Fruit fly (Drosophila melanogaster) whole organism, embryonic: ENCODE results near the gene Non3.

Source experiments
- BEAF-32 ChIP-seq: fragments of 200-800 bp; sonication (Bioruptor generic); optimal IDR thresholded peaks from 3 replicates; lab custom pipeline; 2017; ENCODE audit warnings: missing biosample characterization, missing genetic modification characterization, mild to moderate bottlenecking, moderate library complexity, missing genetic modification reagents
- Bteb2 ChIP-seq: fragments of 200-800 bp; sonication (Bioruptor generic); optimal IDR thresholded peaks from 2 replicates; lab custom pipeline; 2016; ENCODE audit warnings: missing biosample characterization, missing genetic modification characterization
- CG11398 ChIP-seq: fragments of 200-800 bp; sonication (Bioruptor generic); optimal IDR thresholded peaks from 2 replicates; lab custom pipeline; 2016; ENCODE audit warnings: missing biosample characterization, missing genetic modification characterization
- CG12155 ChIP-seq: fragments of 200-800 bp; sonication (Bioruptor generic); optimal IDR thresholded peaks from 3 replicates; lab custom pipeline; 2016; ENCODE audit warnings: missing biosample characterization, missing genetic modification characterization
- CG13287 ChIP-seq: fragments of 200-800 bp; sonication (Bioruptor generic); IDR thresholded peaks from 2 replicates; pipeline ENCODE4 v1.3.6; 2022; ENCODE audit warnings: missing biosample characterization, missing genetic modification characterization; ENCODE audit not compliant: partially characterized antibody
- CG14441 ChIP-seq: fragments of 200-800 bp; sonication (Bioruptor generic); IDR thresholded peaks from 2 replicates; pipeline ENCODE4 v1.3.6; 2022; ENCODE audit warnings: missing biosample characterization, missing genetic modification characterization
- CG16815 ChIP-seq: fragments of 200-800 bp; sonication (Bioruptor generic); optimal IDR thresholded peaks from 3 replicates; lab custom pipeline; 2017; ENCODE audit warnings: missing biosample characterization, mild to moderate bottlenecking, missing genetic modification characterization
- CG18262 ChIP-seq: fragments of 200-800 bp; optimal IDR thresholded peaks from 3 replicates; lab custom pipeline; 2019; ENCODE audit warnings: missing biosample characterization, mild to moderate bottlenecking, missing genetic modification characterization, moderate library complexity
- CG1832 ChIP-seq: fragments of 200-800 bp; sonication (Bioruptor generic); optimal IDR thresholded peaks from 2 replicates; lab custom pipeline; 2017; ENCODE audit warnings: missing biosample characterization, mild to moderate bottlenecking, missing genetic modification characterization, inconsistent platforms
- CG18476 ChIP-seq: fragments of 200-800 bp; sonication (Bioruptor generic); optimal IDR thresholded peaks from 2 replicates; lab custom pipeline; 2016; ENCODE audit warnings: missing biosample characterization, mild to moderate bottlenecking, missing genetic modification characterization
- CG18599 ChIP-seq: fragments of 200-800 bp; sonication (Bioruptor generic); optimal IDR thresholded peaks from 3 replicates; lab custom pipeline; 2017; ENCODE audit warnings: missing biosample characterization, missing genetic modification characterization, mild to moderate bottlenecking, moderate library complexity, missing genetic modification reagents
- CG18764 ChIP-seq: fragments of 200-800 bp; sonication (Bioruptor generic); optimal IDR thresholded peaks from 3 replicates; lab custom pipeline; 2016; ENCODE audit warnings: missing biosample characterization, missing genetic modification characterization
- CG2875 ChIP-seq: fragments of 200-800 bp; sonication (Bioruptor generic); optimal IDR thresholded peaks from 2 replicates; lab custom pipeline; 2017; ENCODE audit warnings: missing biosample characterization, mild to moderate bottlenecking, missing genetic modification characterization, missing genetic modification reagents
- CG30403 ChIP-seq: fragments of 200-800 bp; sonication (Bioruptor generic); optimal IDR thresholded peaks from 3 replicates; lab custom pipeline; 2016; ENCODE audit warnings: missing biosample characterization, missing genetic modification characterization
- CG34224 ChIP-seq: fragments of 200-800 bp; sonication (Bioruptor generic); IDR thresholded peaks from 3 replicates; pipeline ENCODE4 v1.3.6; 2022; ENCODE audit warnings: missing biosample characterization, missing genetic modification characterization; ENCODE audit not compliant: partially characterized antibody
- CG3995 ChIP-seq: fragments of 200-800 bp; sonication (Bioruptor generic); optimal IDR thresholded peaks from 3 replicates; lab custom pipeline; 2016; ENCODE audit warnings: missing biosample characterization, missing genetic modification characterization
- CG4820 ChIP-seq: fragments of 200-800 bp; sonication (Bioruptor generic); optimal IDR thresholded peaks from 3 replicates; lab custom pipeline; 2016; ENCODE audit warnings: missing biosample characterization, missing genetic modification characterization
- CG6272 ChIP-seq: fragments of 200-800 bp; sonication (Bioruptor generic); IDR thresholded peaks from 2 replicates; pipeline ENCODE4 v1.3.6; 2022; ENCODE audit warnings: missing biosample characterization, missing genetic modification characterization
- CG6854 ChIP-seq: fragments of 200-800 bp; sonication (Bioruptor generic); optimal IDR thresholded peaks from 3 replicates; lab custom pipeline; 2017; ENCODE audit warnings: missing biosample characterization, mild to moderate bottlenecking, missing genetic modification characterization
- CG7372 ChIP-seq: fragments of 200-800 bp; sonication (Bioruptor generic); IDR thresholded peaks from 2 replicates; pipeline ENCODE4 v1.3.6; 2022; ENCODE audit warnings: missing biosample characterization, missing genetic modification characterization
- CG8388 ChIP-seq: fragments of 200-800 bp; sonication (Bioruptor generic); optimal IDR thresholded peaks from 2 replicates; lab custom pipeline; 2019; ENCODE audit warnings: missing biosample characterization, mild to moderate bottlenecking, missing genetic modification characterization, moderate library complexity
- Dip3 ChIP-seq: fragments of 200-800 bp; sonication (Bioruptor generic); optimal IDR thresholded peaks from 3 replicates; lab custom pipeline; 2016; ENCODE audit warnings: missing biosample characterization, missing genetic modification characterization
- Ets97D ChIP-seq: fragments of 200-800 bp; sonication (Bioruptor generic); optimal IDR thresholded peaks from 3 replicates; lab custom pipeline; 2016; ENCODE audit warnings: missing biosample characterization, missing genetic modification characterization
- H2.0 ChIP-seq: fragments of 200-800 bp; sonication (Bioruptor generic); IDR thresholded peaks from 2 replicates; pipeline ENCODE4 v1.3.6; 2022; ENCODE audit warnings: missing biosample characterization, missing genetic modification characterization
- Hr78 ChIP-seq, 2 experiments: fragments of 200-800 bp in 1 of 2; fragments of >200 bp in 1 of 2; sonication (Bioruptor generic) in 1 of 2; optimal IDR thresholded peaks; 2 replicates each; lab custom pipeline; 2017 to 2019; ENCODE audit warnings: missing biosample characterization in 2 of 2, missing genetic modification characterization in 2 of 2, mild to moderate bottlenecking in 1 of 2, moderate library complexity in 1 of 2
- Jarid2 ChIP-seq: fragments of 200-800 bp; sonication (Bioruptor generic); optimal IDR thresholded peaks from 3 replicates; lab custom pipeline; 2017; ENCODE audit warnings: mild to moderate bottlenecking, missing biosample characterization, missing genetic modification reagents, missing genetic modification characterization
- MTF-1 ChIP-seq: fragments of 200-800 bp; sonication (Bioruptor generic); optimal IDR thresholded peaks from 2 replicates; lab custom pipeline; 2018; ENCODE audit warnings: missing biosample characterization, mild to moderate bottlenecking, missing genetic modification characterization, borderline replicate concordance
- Sin3A ChIP-seq: fragments of >200 bp; optimal IDR thresholded peaks from 2 replicates; lab custom pipeline; 2018
- Six4 ChIP-seq: fragments of 200-800 bp; sonication (Bioruptor generic); optimal IDR thresholded peaks from 2 replicates; lab custom pipeline; 2016; ENCODE audit warnings: missing biosample characterization, missing genetic modification characterization
- Spps ChIP-seq: fragments of 200-800 bp; sonication (Bioruptor generic); optimal IDR thresholded peaks from 2 replicates; lab custom pipeline; 2018; ENCODE audit warnings: missing biosample characterization, mild to moderate bottlenecking, missing genetic modification characterization
- Trl ChIP-seq, 3 experiments: fragments of >200 bp in 2 of 3; fragments of 200-800 bp in 1 of 3; sonication (Bioruptor generic) in 1 of 3; optimal IDR thresholded peaks; 2 replicates in 1 of 3; 3 replicates in 2 of 3; lab custom pipeline; 2016 to 2017; ENCODE audit warnings: missing biosample characterization in 1 of 3, missing genetic modification characterization in 1 of 3
- Usf ChIP-seq: fragments of 200-800 bp; sonication (Bioruptor generic); optimal IDR thresholded peaks from 2 replicates; lab custom pipeline; 2017; ENCODE audit warnings: missing genotype, missing biosample characterization, missing genetic modification characterization
- Xbp1 ChIP-seq: fragments of 200-800 bp; sonication (Bioruptor generic); optimal IDR thresholded peaks from 3 replicates; lab custom pipeline; 2016; ENCODE audit warnings: missing biosample characterization, mild to moderate bottlenecking, missing genetic modification characterization
- ap ChIP-seq: fragments of 200-800 bp; sonication (Bioruptor generic); IDR thresholded peaks from 2 replicates; pipeline ENCODE4 v1.3.6; 2022; ENCODE audit warnings: missing biosample characterization, missing genetic modification characterization
- ash1 ChIP-seq: fragments of 200-800 bp; sonication (Bioruptor generic); optimal IDR thresholded peaks from 2 replicates; lab custom pipeline; 2018; ENCODE audit warnings: missing biosample characterization, mild to moderate bottlenecking, missing genetic modification characterization
- az2 ChIP-seq: fragments of 200-800 bp; sonication (Bioruptor generic); optimal IDR thresholded peaks from 3 replicates; lab custom pipeline; 2016; ENCODE audit warnings: missing biosample characterization, missing genetic modification characterization
- chn ChIP-seq: fragments of 200-800 bp; sonication (Bioruptor generic); optimal IDR thresholded peaks from 2 replicates; lab custom pipeline; 2016; ENCODE audit warnings: missing biosample characterization, missing genetic modification characterization
- crp ChIP-seq, 2 experiments: fragments of 200-800 bp; sonication (Bioruptor generic); optimal IDR thresholded peaks; 2 replicates in 1 of 2; 3 replicates in 1 of 2; lab custom pipeline; 2017; ENCODE audit warnings: missing biosample characterization in 2 of 2, missing genetic modification characterization in 2 of 2, mild to moderate bottlenecking in 1 of 2, moderate library complexity in 1 of 2
- dmrt11E ChIP-seq: fragments of 200-800 bp; sonication (Bioruptor generic); optimal IDR thresholded peaks from 3 replicates; lab custom pipeline; 2018; ENCODE audit warnings: missing biosample characterization, mild to moderate bottlenecking, missing genetic modification characterization, moderate library complexity
- eve ChIP-seq, 2 experiments: fragments of >200 bp; optimal IDR thresholded peaks; 2 replicates each; lab custom pipeline; 2017; ENCODE audit warnings: missing biosample characterization in 2 of 2, missing genetic modification characterization in 2 of 2
- gce ChIP-seq: fragments of 200-800 bp; sonication (Bioruptor generic); IDR thresholded peaks from 3 replicates; pipeline ENCODE4 v1.3.6; 2022; ENCODE audit warnings: missing biosample characterization, missing genetic modification characterization
- h ChIP-seq: fragments of >200 bp; optimal IDR thresholded peaks from 2 replicates; lab custom pipeline; 2017
- hb ChIP-seq: fragments of 200-800 bp; sonication (Bioruptor generic); IDR thresholded peaks from 3 replicates; pipeline ENCODE4 v1.3.6; 2022; ENCODE audit warnings: missing biosample characterization, missing genetic modification characterization; ENCODE audit not compliant: partially characterized antibody
- her ChIP-seq: fragments of 200-800 bp; sonication (Bioruptor generic); optimal IDR thresholded peaks from 2 replicates; lab custom pipeline; 2016; ENCODE audit warnings: missing biosample characterization, missing genetic modification characterization
- insv ChIP-seq, 2 experiments: fragments of 200-800 bp; sonication (Bioruptor generic); optimal IDR thresholded peaks; 3 replicates each; lab custom pipeline; 2016 to 2018; ENCODE audit warnings: missing biosample characterization in 2 of 2, missing genetic modification characterization in 2 of 2
- nom ChIP-seq: fragments of 200-800 bp; sonication (Bioruptor generic); optimal IDR thresholded peaks from 2 replicates; lab custom pipeline; 2017; ENCODE audit warnings: missing biosample characterization, missing genetic modification characterization, mild to moderate bottlenecking, moderate library complexity, missing genetic modification reagents
- phol ChIP-seq: fragments of 200-800 bp; sonication (Bioruptor generic); optimal IDR thresholded peaks from 3 replicates; lab custom pipeline; 2018; ENCODE audit warnings: missing biosample characterization, mild to moderate bottlenecking, missing genetic modification characterization, moderate library complexity
- seq ChIP-seq: fragments of 200-800 bp; sonication (Bioruptor generic); IDR thresholded peaks from 2 replicates; pipeline ENCODE4 v1.3.6; 2022; ENCODE audit warnings: missing biosample characterization, missing genetic modification characterization
- sima ChIP-seq: fragments of 200-800 bp; sonication (Bioruptor generic); optimal IDR thresholded peaks from 2 replicates; lab custom pipeline; 2016; ENCODE audit warnings: missing biosample characterization, missing genetic modification characterization
- sqz ChIP-seq: fragments of 200-800 bp; sonication (Bioruptor generic); optimal IDR thresholded peaks from 3 replicates; lab custom pipeline; 2018; ENCODE audit warnings: missing biosample characterization, mild to moderate bottlenecking, missing genetic modification characterization
- unc-4 ChIP-seq: fragments of 200-800 bp; sonication (Bioruptor generic); IDR thresholded peaks from 2 replicates; pipeline ENCODE4 v1.3.6; 2022; ENCODE audit warnings: missing biosample characterization, missing genetic modification characterization; ENCODE audit not compliant: partially characterized antibody

The Non3 gene

dm6 chr3R:18215300-18215699 is 8.2 kb upstream of the Non3 start (continued):
- TF ChIP-seq gce (GFP tag; lab: Robert Waterston, UW) (no peak), CG1832 (GFP tag; lab: Kevin White, UChicago) (no peak), CG30403 (peak; percentile 59), hb (GFP tag; lab: Robert Waterston, UW) (no peak; the same call in 1 of the 3 replicates), CG11398 (GFP tag; lab: Kevin White, UChicago) (no peak), CG12155 (peak; percentile 41), crp (GFP tag; optimal IDR thresholded peaks at IDR 0.05; lab: Kevin White, UChicago) (no peak), sqz (GFP tag; lab: Kevin White, UChicago) (no peak), phol (tag; lab: Kevin White, UChicago) (peak; percentile 37), Spps (tag; lab: Kevin White, UChicago) (no peak), dmrt11E (tag; lab: Kevin White, UChicago) (no peak), insv (GFP tag; optimal IDR thresholded peaks at IDR 0.05; lab: Kevin White, UChicago) (no peak), CG3995 (GFP tag; lab: Kevin White, UChicago) (no peak), CG34224 (GFP tag; lab: Robert Waterston, UW) (peak; percentile 78), Jarid2 (no peak), Six4 (GFP tag; lab: Kevin White, UChicago) (no peak), her (GFP tag; lab: Kevin White, UChicago) (no peak), Xbp1 (GFP tag; lab: Kevin White, UChicago) (peak; percentile 57), Usf (GFP tag; lab: Kevin White, UChicago) (no peak), H2.0 (GFP tag; lab: Robert Waterston, UW) (no peak), CG6854 (no peak), ap (GFP tag; lab: Robert Waterston, UW) (no peak), Trl (optimal IDR thresholded peaks at IDR 0.05; lab: Kevin White, UChicago) (no peak), Trl (GFP tag; optimal IDR thresholded peaks at IDR 0.05; lab: Kevin White, UChicago) (no peak), CG16815 (no peak), CG14441 (GFP tag; lab: Robert Waterston, UW) (no peak), CG18262 (tag; lab: Kevin White, UChicago) (no peak), CG18599 (GFP tag; lab: Kevin White, UChicago) (peak; percentile 7), Dip3 (peak; percentile 40), MTF-1 (GFP tag; lab: Kevin White, UChicago) (no peak), sima (GFP tag; lab: Kevin White, UChicago) (no peak), CG6272 (GFP tag; lab: Robert Waterston, UW) (no peak), eve (GFP tag; optimal IDR thresholded peaks at IDR 0.05; lab: Kevin White, UChicago) (no peak), Bteb2 (GFP tag; lab: Kevin White, UChicago) (peak; percentile 23), CG4820 (no peak), seq (GFP tag; lab: Robert Waterston, UW) (no peak), unc-4 (GFP tag; lab: Robert Waterston, UW) (peak; percentile 87), nom (GFP tag; lab: Kevin White, UChicago) (no peak), Sin3A (lab: Kevin White, UChicago) (no peak), CG7372 (GFP tag; lab: Robert Waterston, UW) (no peak), CG18764 (GFP tag; lab: Kevin White, UChicago) (peak; percentile 1), CG18476 (no peak), az2 (peak; percentile 35), CG2875 (no peak), BEAF-32 (GFP tag; lab: Kevin White, UChicago) (peak; percentile 70), ash1 (GFP tag; lab: Kevin White, UChicago) (no peak), CG8388 (GFP tag; lab: Kevin White, UChicago) (no peak), h (lab: Kevin White, UChicago) (no peak), Ets97D (GFP tag; lab: Kevin White, UChicago) (peak; percentile 50), chn (no peak), CG13287 (GFP tag; lab: Robert Waterston, UW) (peak; percentile 91), Hr78 (GFP tag; optimal IDR thresholded peaks at IDR 0.05; lab: Kevin White, UChicago) (no peak)
